Fruit fly (Drosophila melanogaster): ENCODE measurements around the gene gny.

The gny gene

dm6 chr2L:10341405-10341804, 38.5 kb upstream of the gny start, which contains the start of gene CG31715 (continued):
- TF ChIP-seq mirr (GFP tag; optimal IDR thresholded peaks at IDR 0.05) (no peak), CG3163 (GFP tag; optimal IDR thresholded peaks at IDR 0.05) (no peak), Bgb (GFP tag; IDR thresholded peaks at IDR 0.05; ENCODE audit: partially characterized antibody) (peak; percentile 41; the same call in 1 of the 2 replicates), Dbx (GFP tag; IDR thresholded peaks at IDR 0.05) (peak; percentile 62; the same call in 1 of the 3 replicates), CG13287 (GFP tag; IDR thresholded peaks at IDR 0.05; ENCODE audit: partially characterized antibody) (peak; percentile 63), CG16813 (GFP tag; IDR thresholded peaks at IDR 0.05; ENCODE audit: partially characterized antibody) (peak; percentile 47; the same call in 1 of the 3 replicates), kah (GFP tag; optimal IDR thresholded peaks at IDR 0.05) (peak; percentile 59), CG8924 (tag; optimal IDR thresholded peaks at IDR 0.05) (peak; percentile 39), CG30403 (GFP tag; optimal IDR thresholded peaks at IDR 0.05) (peak; percentile 16), Lim3 (GFP tag; IDR thresholded peaks at IDR 0.05) (no peak), peb (GFP tag; IDR thresholded peaks at IDR 0.05) (no peak), onecut (GFP tag; IDR thresholded peaks at IDR 0.05) (no peak), Sox100B (GFP tag; optimal IDR thresholded peaks at IDR 0.05) (peak; percentile 18), Dref (GFP tag; IDR thresholded peaks at IDR 0.05) (peak; percentile 57), Med (GFP tag) (peak; percentile 79), vvl (GFP tag; IDR thresholded peaks at IDR 0.05) (peak; percentile 48; the same call in 1 of the 2 replicates), CG7357 (GFP tag; IDR thresholded peaks at IDR 0.05) (no peak), CG2712 (tag; optimal IDR thresholded peaks at IDR 0.05) (peak; percentile 25), Xbp1 (GFP tag; optimal IDR thresholded peaks at IDR 0.05) (peak; percentile 20), CG10462 (GFP tag; optimal IDR thresholded peaks at IDR 0.05) (peak; percentile 4), B-H2 (GFP tag; optimal IDR thresholded peaks at IDR 0.05) (peak; percentile 19), lilli (GFP tag; optimal IDR thresholded peaks at IDR 0.05) (peak; percentile 24), bsh (GFP tag; optimal IDR thresholded peaks at IDR 0.05) (peak in 1 of 2 experiments; percentile 7), Doc3 (GFP tag; IDR thresholded peaks at IDR 0.05; ENCODE audit: partially characterized antibody) (peak; percentile 38; the same call in 2 of the 3 replicates), Mes4 (GFP tag; optimal IDR thresholded peaks at IDR 0.05) (no peak), Opbp (GFP tag; IDR thresholded peaks at IDR 0.05; ENCODE audit: partially characterized antibody) (peak; percentile 45; the same call in 1 of the 3 replicates), Fer2 (tag; optimal IDR thresholded peaks at IDR 0.05) (no peak), Ets65A (GFP tag) (peak; percentile 51), CG8359 (GFP tag; optimal IDR thresholded peaks at IDR 0.05; ENCODE audit: borderline replicate concordance) (no peak), CG17829 (tag; optimal IDR thresholded peaks at IDR 0.05) (peak; percentile 16), sens (GFP tag) (peak; percentile 77), CG1233 (GFP tag; optimal IDR thresholded peaks at IDR 0.05) (no peak), D (optimal IDR thresholded peaks at IDR 0.05) (no peak), D (GFP tag; optimal IDR thresholded peaks at IDR 0.05) (no peak), CG8290 (GFP tag; optimal IDR thresholded peaks at IDR 0.05) (peak; percentile 19), CG8290 (tag; optimal IDR thresholded peaks at IDR 0.05) (peak in 1 of 2 experiments; percentile 40), phol (tag; optimal IDR thresholded peaks at IDR 0.05) (peak; percentile 13)

- TF ChIP-seq caup (GFP tag; optimal IDR thresholded peaks at IDR 0.05; ENCODE audit: severe bottlenecking): no peak
- TF ChIP-seq CG3838 (GFP tag; optimal IDR thresholded peaks at IDR 0.05): no peak
- no peak for TF ChIP-seq h (optimal IDR thresholded peaks at IDR 0.05)
- TF ChIP-seq HLH54F (GFP tag; optimal IDR thresholded peaks at IDR 0.05): no peak
- TF ChIP-seq Atf3 (GFP tag; optimal IDR thresholded peaks at IDR 0.05): no peak
- no peak for TF ChIP-seq ap (GFP tag; IDR thresholded peaks at IDR 0.05)
- TF ChIP-seq sens-2 (GFP tag; IDR thresholded peaks at IDR 0.05): no peak
- no peak for TF ChIP-seq cwo (GFP tag; optimal IDR thresholded peaks at IDR 0.05)
- TF ChIP-seq unc-4 (GFP tag; IDR thresholded peaks at IDR 0.05; ENCODE audit: partially characterized antibody): peak; percentile 78
- TF ChIP-seq klu (GFP tag; IDR thresholded peaks at IDR 0.05): no peak
- no peak for TF ChIP-seq CG7556 (GFP tag; optimal IDR thresholded peaks at IDR 0.05)
- TF ChIP-seq seq (GFP tag; IDR thresholded peaks at IDR 0.05): no peak
- TF ChIP-seq Sox102F (GFP tag; optimal IDR thresholded peaks at IDR 0.05): no peak
- TF ChIP-seq CG8924 (tag; optimal IDR thresholded peaks at IDR 0.05): no peak
- no peak for TF ChIP-seq da (GFP tag; optimal IDR thresholded peaks at IDR 0.05)
- TF ChIP-seq pros (GFP tag; optimal IDR thresholded peaks at IDR 0.05): no peak
- TF ChIP-seq CG12942 (GFP tag; optimal IDR thresholded peaks at IDR 0.05): no peak
- no peak for TF ChIP-seq B-H1 (GFP tag; IDR thresholded peaks at IDR 0.05)
Measured at dm6 chr2L:10342471-10342870, 37.4 kb upstream of the gny start, which contains the start of gene Sps2. Gene Sps2, plus strand, starts transcription at chr2L:10342594.
